Worm (Caenorhabditis elegans) whole organism, young adult: ENCODE results near the gene K06H7.1.
A peak's percentile ranks its signal among the peaks of the same experiment; 100 is the strongest.

Source experiments
- B0336.3 ChIP-seq: fragments of 200-800 bp; sonication (Bioruptor generic); IDR thresholded peaks from 2 replicates; pipeline ENCODE4 v1.3.6; 2022; ENCODE audit warnings: missing genetic modification characterization, missing compliant biosample characterization
- D2030.7 ChIP-seq: fragments of 200-800 bp; sonication (Bioruptor generic); IDR thresholded peaks from 2 replicates; pipeline ENCODE4 v1.3.6; 2022; ENCODE audit warnings: missing genetic modification reagents, missing genetic modification characterization, missing compliant biosample characterization
- F10E7.11 ChIP-seq: sonication (generic microtip); optimal IDR thresholded peaks from 2 replicates; lab custom pipeline; 2017; ENCODE audit warnings: mild to moderate bottlenecking, missing genetic modification characterization, moderate library complexity, missing compliant biosample characterization
- F22D6.2 ChIP-seq: sonication (generic microtip); optimal IDR thresholded peaks from 2 replicates; lab custom pipeline; 2016; ENCODE audit warnings: mild to moderate bottlenecking, missing genetic modification characterization, missing compliant biosample characterization
- F33H1.4 ChIP-seq: fragments of 200-800 bp; sonication (Bioruptor generic); IDR thresholded peaks from 2 replicates; pipeline ENCODE4 v1.3.6; 2022; ENCODE audit warnings: missing genetic modification reagents, missing genetic modification characterization, missing compliant biosample characterization
- F49E8.2 ChIP-seq: sonication (generic microtip); optimal IDR thresholded peaks from 3 replicates; lab custom pipeline; 2017; ENCODE audit warnings: missing genetic modification characterization, mild to moderate bottlenecking, missing compliant biosample characterization, antibody characterized with exemption, moderate library complexity; ENCODE audit not compliant: insufficient read depth
- F57A8.1 ChIP-seq: fragments of 200-800 bp; sonication (Bioruptor generic); optimal IDR thresholded peaks from 2 replicates; lab custom pipeline; 2018; ENCODE audit warnings: mild to moderate bottlenecking, missing genetic modification characterization, moderate library complexity, missing compliant biosample characterization
- Y53G8AR.9 ChIP-seq: fragments of 200-800 bp; sonication (Bioruptor generic); conservative IDR thresholded peaks from 2 replicates; pipeline ENCODE4 v1.3.6; 2022; ENCODE audit warnings: missing genetic modification reagents, missing genetic modification characterization, missing compliant biosample characterization
- ama-1 ChIP-seq, 3 experiments: fragments of 150-350 bp in 1 of 3; sonication (generic microtip) in 2 of 3; optimal IDR thresholded peaks; 2 replicates each; lab custom pipeline; 2014 to 2018; ENCODE audit warnings: missing biosample characterization in 2 of 3, missing genetic modification characterization in 2 of 3, missing genetic modification reagents in 2 of 3
- aptf-2 ChIP-seq: fragments of 200-800 bp; sonication (Bioruptor generic); conservative IDR thresholded peaks from 2 replicates; pipeline ENCODE4 v1.3.6; 2022; ENCODE audit warnings: missing genetic modification reagents, missing genetic modification characterization, missing compliant biosample characterization
- ceh-40 ChIP-seq: fragments of 200-800 bp; sonication (Bioruptor generic); IDR thresholded peaks from 2 replicates; pipeline ENCODE4 v1.3.6; 2022; ENCODE audit warnings: missing genetic modification characterization, missing compliant biosample characterization
- chd-7 ChIP-seq: sonication (generic microtip); optimal IDR thresholded peaks from 2 replicates; lab custom pipeline; 2016; ENCODE audit warnings: mild to moderate bottlenecking, missing genetic modification characterization, moderate library complexity, missing compliant biosample characterization
- die-1 ChIP-seq: sonication (generic microtip); optimal IDR thresholded peaks from 2 replicates; lab custom pipeline; 2016; ENCODE audit warnings: missing genotype, mild to moderate bottlenecking, missing genetic modification characterization, missing compliant biosample characterization
- dpl-1 ChIP-seq: fragments of 150-350 bp; optimal IDR thresholded peaks from 2 replicates; lab custom pipeline; 2014; ENCODE audit warnings: missing biosample characterization, missing genetic modification reagents, missing genetic modification characterization
- efl-1 ChIP-seq: fragments of 150-350 bp; optimal IDR thresholded peaks from 2 replicates; lab custom pipeline; 2014; ENCODE audit warnings: missing biosample characterization, missing genetic modification reagents, missing genetic modification characterization
- ets-4 ChIP-seq: fragments of 200-800 bp; sonication (Bioruptor generic); optimal IDR thresholded peaks from 2 replicates; lab custom pipeline; 2018; ENCODE audit warnings: mild to moderate bottlenecking, missing genetic modification characterization, missing compliant biosample characterization
- fkh-3 ChIP-seq: sonication (generic microtip); optimal IDR thresholded peaks from 2 replicates; lab custom pipeline; 2016; ENCODE audit warnings: mild to moderate bottlenecking, missing genetic modification characterization, missing compliant biosample characterization
- him-1 ChIP-seq: sonication (generic microtip); optimal IDR thresholded peaks from 2 replicates; lab custom pipeline; 2016; ENCODE audit warnings: missing genotype, missing genetic modification reagents, missing genetic modification characterization, missing compliant biosample characterization
- hlh-12 ChIP-seq: sonication (generic microtip); optimal IDR thresholded peaks from 2 replicates; lab custom pipeline; 2016; ENCODE audit warnings: missing genetic modification characterization, missing compliant biosample characterization
- hmg-1.2 ChIP-seq: fragments of 200-800 bp; sonication (Bioruptor generic); IDR thresholded peaks from 2 replicates; pipeline ENCODE4 v1.3.6; 2022; ENCODE audit warnings: missing genetic modification reagents, missing genetic modification characterization, missing compliant biosample characterization
- hmg-20 ChIP-seq: fragments of 200-800 bp; sonication (Bioruptor generic); IDR thresholded peaks from 2 replicates; pipeline ENCODE4 v1.3.6; 2022; ENCODE audit warnings: missing genetic modification reagents, missing genetic modification characterization, missing compliant biosample characterization
- lsl-1 ChIP-seq: fragments of 200-800 bp; sonication (Bioruptor generic); optimal IDR thresholded peaks from 2 replicates; lab custom pipeline; 2018; ENCODE audit warnings: mild to moderate bottlenecking, missing genetic modification characterization, moderate library complexity, missing compliant biosample characterization
- madf-3 ChIP-seq: fragments of 200-800 bp; sonication (Bioruptor generic); IDR thresholded peaks from 2 replicates; pipeline ENCODE4 v1.3.6; 2022; ENCODE audit warnings: missing genetic modification reagents, missing genetic modification characterization, missing compliant biosample characterization
- madf-6 ChIP-seq: fragments of 200-800 bp; sonication (Bioruptor generic); IDR thresholded peaks from 2 replicates; pipeline ENCODE4 v1.3.6; 2022; ENCODE audit warnings: missing genetic modification reagents, missing genetic modification characterization, missing compliant biosample characterization
- rec-8 ChIP-seq, 2 experiments: sonication (generic microtip); optimal IDR thresholded peaks; 2 replicates each; lab custom pipeline; 2016; ENCODE audit warnings: mild to moderate bottlenecking in 2 of 2, missing genetic modification characterization in 2 of 2, missing genetic modification reagents in 2 of 2, missing genotype in 2 of 2, missing biosample characterization in 1 of 2, missing compliant biosample characterization in 1 of 2, moderate library complexity in 1 of 2
- repo-1 ChIP-seq: sonication (generic microtip); optimal IDR thresholded peaks from 2 replicates; lab custom pipeline; 2017; ENCODE audit warnings: mild to moderate bottlenecking, missing genetic modification characterization, missing compliant biosample characterization
- sea-2 ChIP-seq: fragments of 200-800 bp; sonication (Bioruptor generic); IDR thresholded peaks from 2 replicates; pipeline ENCODE4 v1.3.6; 2022; ENCODE audit warnings: missing genetic modification characterization, missing compliant biosample characterization
- tbp1 ChIP-seq: fragments of 200-800 bp; sonication (Bioruptor generic); optimal IDR thresholded peaks from 2 replicates; lab custom pipeline; 2018; ENCODE audit warnings: mild to moderate bottlenecking, missing genetic modification characterization, missing compliant biosample characterization
- unc-62 ChIP-seq: fragments of 150-350 bp; optimal IDR thresholded peaks from 2 replicates; lab custom pipeline; 2014; ENCODE audit warnings: missing biosample characterization, missing genetic modification reagents, missing genetic modification characterization
- xnd-1 ChIP-seq: sonication (generic microtip); optimal IDR thresholded peaks from 2 replicates; lab custom pipeline; 2016; ENCODE audit warnings: missing genotype, missing genetic modification reagents, missing genetic modification characterization, missing compliant biosample characterization
- ztf-6 ChIP-seq: fragments of 200-800 bp; sonication (Bioruptor generic); IDR thresholded peaks from 2 replicates; pipeline ENCODE4 v1.3.6; 2022; ENCODE audit warnings: missing genetic modification reagents, missing genetic modification characterization, missing compliant biosample characterization

K06H7.1 gene

ce11 chrIII:8077180-8077579 lies 21.9 kb upstream of the K06H7.1 start:
- no peak for TF ChIP-seq F57A8.1
- TF ChIP-seq hmg-1.2 (GFP tag; lab: Robert Waterston, UW), result no peak
- TF ChIP-seq unc-62 (GFP tag; lab: Kevin White, UChicago), result no peak

- TF ChIP-seq lsl-1, result peak; percentile 68
- no peak for TF ChIP-seq ceh-40
- TF ChIP-seq F33H1.4, result peak; percentile 63
- TF ChIP-seq Y53G8AR.9, result no peak
- 0 out of 2 replicates have a peak, but pooled peaks have one; percentile 35 for TF ChIP-seq madf-6
- TF ChIP-seq D2030.7 (GFP tag; lab: Robert Waterston, UW), result peak; percentile 32; the same call in 1 of the 2 replicates
- peak; percentile 36 for TF ChIP-seq dpl-1 (GFP tag; lab: Kevin White, UChicago)
- peak; percentile 67 for TF ChIP-seq efl-1 (GFP tag; lab: Kevin White, UChicago)
These were observed 18.9 kb upstream of the K06H7.1 start, which contains the start of the genes dcr-1 and apc-2 for ce11 chrIII:8080165-8080738. Gene dcr-1, minus strand, starts transcription at chrIII:8080281. Gene apc-2, plus strand, starts transcription at chrIII:8080629.

- TF ChIP-seq madf-6 (peak; percentile 31; the same call in 1 of the 2 replicates), F10E7.11 (tag; lab: Kevin White, UChicago) (no peak), F33H1.4 (0 out of 2 replicates have a peak, but pooled peaks have one; percentile 26), chd-7 (no peak), lsl-1 (peak; percentile 77), tbp1 (peak; percentile 1), hmg-1.2 (GFP tag; lab: Robert Waterston, UW) (peak; percentile 27; the same call in 1 of the 2 replicates)
These were observed 13.8 kb upstream of the K06H7.1 start, which contains the start of the genes K06H7.7 and grp-1 for ce11 chrIII:8085355-8085754. Gene K06H7.7, minus strand, starts transcription at chrIII:8085475. Gene grp-1, plus strand, starts transcription at chrIII:8085705.

ce11 chrIII:8088235-8088634 lies 10.9 kb upstream of the K06H7.1 start, which contains the start of gene vms-1:
Gene vms-1, plus strand, starts transcription at chrIII:8088535.
- no peak for TF ChIP-seq F57A8.1
- no peak for TF ChIP-seq xnd-1 (tag; lab: Kevin White, UChicago)
- no peak for TF ChIP-seq B0336.3 (GFP tag; lab: Robert Waterston, UW)
- no peak for TF ChIP-seq aptf-2
- no peak for TF ChIP-seq sea-2 (GFP tag; lab: Robert Waterston, UW)
- no peak for TF ChIP-seq F49E8.2
- TF ChIP-seq lsl-1, result no peak
- no peak for TF ChIP-seq rec-8 (tag; optimal IDR thresholded peaks at IDR 0.05; lab: Kevin White, UChicago)
- TF ChIP-seq madf-3 (GFP tag; lab: Robert Waterston, UW), result no peak
- TF ChIP-seq ets-4, result no peak
- no peak for TF ChIP-seq hmg-20 (GFP tag; lab: Robert Waterston, UW)
- no peak for TF ChIP-seq hlh-12 (tag; lab: Kevin White, UChicago)
- no peak for TF ChIP-seq fkh-3 (tag; lab: Kevin White, UChicago)
- TF ChIP-seq F22D6.2 (tag; lab: Kevin White, UChicago), result no peak

ce11 chrIII:8091408-8091807 lies 7.7 kb upstream of the K06H7.1 start, which contains the start of gene idi-1:
Gene idi-1, plus strand, starts transcription at chrIII:8091708.
- TF ChIP-seq madf-6 (no peak), die-1 (tag; lab: Kevin White, UChicago) (no peak), repo-1 (tag; lab: Kevin White, UChicago) (no peak), sea-2 (GFP tag; lab: Robert Waterston, UW) (no peak), ztf-6 (GFP tag; lab: Robert Waterston, UW) (no peak), him-1 (tag; lab: Kevin White, UChicago) (no peak), hmg-20 (GFP tag; lab: Robert Waterston, UW) (no peak), ama-1 (optimal IDR thresholded peaks at IDR 0.05; lab: Kevin White, UChicago) (no peak), ama-1 (GFP tag; optimal IDR thresholded peaks at IDR 0.05; lab: Kevin White, UChicago) (no peak)
